Fruit fly (Drosophila melanogaster) whole organism, larva: ENCODE measurements around the gene Targ3.

Experiments used
- noc ChIP-seq: fragments of 200-800 bp; sonication (Bioruptor generic); optimal IDR thresholded peaks from 3 replicates; lab custom pipeline; 2019; ENCODE audit warnings: missing biosample characterization, mild to moderate bottlenecking, missing genetic modification characterization, moderate library complexity

Gene Targ3

DNA sequence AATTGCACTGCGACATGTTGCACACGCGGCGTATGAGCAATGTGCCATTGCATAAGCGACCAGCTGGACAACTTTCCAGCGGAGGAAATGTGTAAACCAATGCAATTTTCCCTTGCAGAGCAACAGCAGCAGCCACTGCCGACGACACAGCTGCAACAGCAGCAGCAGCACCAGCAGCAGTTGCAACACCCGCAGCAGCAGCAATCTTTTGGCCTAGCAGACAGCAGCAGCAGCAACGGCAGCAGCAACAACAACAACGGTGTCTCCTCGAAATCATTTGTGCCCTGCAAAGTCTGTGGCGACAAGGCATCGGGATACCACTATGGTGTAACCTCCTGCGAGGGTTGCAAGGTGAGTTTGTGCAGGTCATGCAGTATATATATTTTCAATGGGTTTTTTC is 34.1 kb downstream of the Targ3 start:
- no peak for TF ChIP-seq noc

- TF ChIP-seq noc = no peak
Observed at dm6 chr3L:21236959-21237551, 40.4 kb downstream of the Targ3 start.

DNA sequence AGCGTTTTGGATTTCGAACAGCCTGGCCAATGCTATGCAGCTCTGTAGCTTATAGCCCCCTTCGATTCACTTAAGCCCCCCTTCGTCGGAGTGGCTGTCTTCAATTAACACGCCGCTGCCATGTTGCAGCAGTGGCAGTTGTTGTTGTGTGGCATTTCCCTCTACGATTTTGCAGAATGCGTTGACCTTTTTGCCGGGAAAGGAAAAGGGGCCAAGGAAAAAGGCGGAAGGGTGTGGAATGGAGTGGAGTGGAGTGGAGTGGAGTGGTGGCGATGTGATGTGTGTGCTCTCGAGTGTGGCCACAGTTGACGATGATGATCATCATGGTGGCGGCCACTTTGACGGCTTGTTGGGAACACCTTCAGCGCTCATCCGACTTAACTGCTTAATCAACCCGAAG is 41.7 kb downstream of the Targ3 start:
- no peak for TF ChIP-seq noc

dm6 chr3L:21239999-21240509 is 43.4 kb downstream of the Targ3 start:
- TF ChIP-seq noc = no peak

- TF ChIP-seq noc = peak; percentile 27
Observed at dm6 chr3L:21241447-21241983, 44.9 kb downstream of the Targ3 start.

- TF ChIP-seq noc = no peak
Observed at dm6 chr3L:21242958-21243357, 46.3 kb downstream of the Targ3 start.

dm6 chr3L:21243417-21243816 is 46.8 kb downstream of the Targ3 start:
- TF ChIP-seq noc = no peak
